Fruit fly (Drosophila melanogaster): Measurements from ENCODE around the gene Pvf3.

Gene Pvf3

DNA sequence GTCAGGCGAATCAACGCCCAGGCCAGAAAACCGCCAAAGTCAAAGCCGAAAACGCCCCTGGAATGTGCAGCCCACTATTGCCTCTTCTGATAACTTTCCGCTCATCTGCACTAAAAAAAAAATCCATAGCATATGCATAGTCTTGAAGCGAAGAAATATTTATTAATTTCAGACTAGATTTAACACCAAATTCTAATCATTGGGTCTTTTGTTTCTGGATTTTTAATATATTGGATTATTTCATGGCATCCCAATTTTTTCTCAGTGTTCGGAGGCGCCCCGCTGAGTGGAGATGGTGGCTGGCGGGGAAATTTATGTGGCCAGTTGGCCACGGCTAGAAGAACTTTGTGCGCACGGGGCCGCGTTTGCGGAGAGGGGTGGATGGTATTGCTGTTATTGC is 22.4 kb downstream of the Pvf3 start (continued):
- TF ChIP-seq CG8319 (GFP tag; optimal IDR thresholded peaks at IDR 0.05) (no peak), vri (GFP tag; optimal IDR thresholded peaks at IDR 0.05) (no peak), Smox (GFP tag; optimal IDR thresholded peaks at IDR 0.05) (no peak), CG4318 (GFP tag; optimal IDR thresholded peaks at IDR 0.05) (peak; percentile 61), fd59A (GFP tag; optimal IDR thresholded peaks at IDR 0.05) (peak; percentile 38), CG32006 (GFP tag; optimal IDR thresholded peaks at IDR 0.05) (peak; percentile 87), ss (GFP tag; optimal IDR thresholded peaks at IDR 0.05) (peak in 1 of 2 experiments; percentile 12), fkh (GFP tag; optimal IDR thresholded peaks at IDR 0.05) (no peak), CG6854 (GFP tag; optimal IDR thresholded peaks at IDR 0.05) (no peak), CG3919 (GFP tag; optimal IDR thresholded peaks at IDR 0.05) (peak; percentile 65), CG6276 (GFP tag; optimal IDR thresholded peaks at IDR 0.05) (peak; percentile 49), Sox102F (GFP tag; optimal IDR thresholded peaks at IDR 0.05) (peak; percentile 24), Ets21C (GFP tag; optimal IDR thresholded peaks at IDR 0.05) (no peak), acj6 (GFP tag; optimal IDR thresholded peaks at IDR 0.05) (peak; percentile 35), esn (GFP tag; optimal IDR thresholded peaks at IDR 0.05) (peak; percentile 50), OdsH (GFP tag; optimal IDR thresholded peaks at IDR 0.05) (peak; percentile 72), spab (GFP tag; optimal IDR thresholded peaks at IDR 0.05) (peak; percentile 48), net (GFP tag; optimal IDR thresholded peaks at IDR 0.05) (peak; percentile 30), cyc (GFP tag; optimal IDR thresholded peaks at IDR 0.05) (no peak), fd85E (GFP tag; optimal IDR thresholded peaks at IDR 0.05) (no peak), Blimp-1 (GFP tag; optimal IDR thresholded peaks at IDR 0.05) (no peak), CG6792 (GFP tag; optimal IDR thresholded peaks at IDR 0.05) (peak; percentile 19), CG3032 (tag; optimal IDR thresholded peaks at IDR 0.05) (peak; percentile 48), CG10669 (GFP tag; optimal IDR thresholded peaks at IDR 0.05) (peak; percentile 41), CG1621 (tag; optimal IDR thresholded peaks at IDR 0.05) (peak; percentile 51), CG6163 (GFP tag; IDR thresholded peaks at IDR 0.05) (peak; percentile 70; the same call in 2 of the 3 replicates), Eip75B (GFP tag; optimal IDR thresholded peaks at IDR 0.05) (peak; percentile 67), CG16779 (tag; optimal IDR thresholded peaks at IDR 0.05) (no peak), CG11902 (GFP tag; optimal IDR thresholded peaks at IDR 0.05) (no peak), Hr4 (GFP tag; optimal IDR thresholded peaks at IDR 0.05) (peak; percentile 70), CG34406 (GFP tag; optimal IDR thresholded peaks at IDR 0.05) (peak; percentile 27)

DNA sequence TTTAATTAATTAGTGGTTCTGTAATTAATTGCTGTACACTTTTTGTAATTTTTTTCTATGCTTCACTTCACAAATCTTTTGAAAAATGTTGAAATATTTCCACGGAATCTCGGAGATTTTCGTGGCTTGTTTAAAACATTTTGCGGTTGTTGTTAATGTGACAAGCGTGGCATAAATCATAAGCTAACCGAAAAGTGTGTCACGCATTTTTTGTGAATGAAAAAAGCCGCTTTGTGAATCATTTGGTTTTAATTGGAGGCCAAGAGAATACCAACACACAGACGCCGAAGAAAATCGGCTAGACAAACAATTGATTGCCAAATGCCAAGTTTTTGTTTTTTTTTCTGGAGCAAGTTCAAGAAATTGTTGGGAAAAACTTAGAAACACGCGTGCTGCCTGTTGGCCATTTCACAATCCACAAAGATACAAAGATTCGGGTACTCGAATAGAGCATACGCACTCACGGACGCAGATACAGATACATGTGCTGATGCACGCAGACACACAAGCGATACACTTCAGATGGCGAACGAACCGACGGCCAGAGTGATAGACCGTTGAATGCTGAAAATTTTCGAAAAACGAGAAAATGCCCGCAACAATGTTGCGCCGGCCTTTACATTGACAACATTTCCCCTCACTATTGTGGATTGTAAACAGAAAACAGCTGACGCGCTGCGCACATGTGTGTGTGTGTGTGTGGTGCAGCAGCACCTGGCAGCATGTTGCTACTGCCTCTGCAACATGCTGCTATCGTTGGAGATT is 23.8 kb downstream of the Pvf3 start:
- no peak for TF ChIP-seq CG3032 (tag; optimal IDR thresholded peaks at IDR 0.05)
- no peak for TF ChIP-seq cyc (GFP tag; optimal IDR thresholded peaks at IDR 0.05)
- TF ChIP-seq lz (GFP tag; optimal IDR thresholded peaks at IDR 0.05), result no peak
- no peak for TF ChIP-seq CG8119 (GFP tag; IDR thresholded peaks at IDR 0.05)
- peak; percentile 36 for TF ChIP-seq fkh (GFP tag; optimal IDR thresholded peaks at IDR 0.05)
- no peak for TF ChIP-seq vri (GFP tag; optimal IDR thresholded peaks at IDR 0.05)
- TF ChIP-seq dsx (GFP tag; optimal IDR thresholded peaks at IDR 0.05; ENCODE audit: poor library complexity, severe bottlenecking), result peak; percentile 97
- 0 out of 3 replicates have a peak, but pooled peaks have one; percentile 10 for TF ChIP-seq CG6163 (GFP tag; IDR thresholded peaks at IDR 0.05)

DNA sequence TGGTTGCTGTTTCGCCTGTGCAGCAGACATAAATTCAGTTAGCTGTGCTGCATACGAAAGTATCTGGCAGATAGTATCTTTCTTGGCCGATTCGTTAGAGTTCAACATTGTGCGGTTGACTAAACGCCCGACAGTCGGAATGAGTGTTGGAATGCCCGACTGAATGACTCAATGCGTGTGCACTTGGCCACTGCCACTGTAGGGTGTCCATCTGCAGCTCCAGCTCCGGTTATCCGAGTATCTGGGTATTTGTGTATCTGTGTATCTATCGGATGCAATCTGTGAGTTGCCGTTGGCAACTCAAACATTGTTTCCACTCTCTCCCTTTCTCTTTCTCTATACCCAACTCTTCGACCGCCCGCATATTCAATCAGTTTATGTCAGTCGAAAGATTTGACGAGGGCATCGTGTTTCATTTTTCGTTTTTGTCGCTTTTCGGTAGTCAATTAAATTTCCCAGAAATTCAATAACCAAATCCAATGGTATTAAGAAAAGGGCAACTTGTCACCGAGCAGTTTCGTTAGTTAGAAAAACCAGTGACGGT is 32.2 kb downstream of the Pvf3 start:
- TF ChIP-seq CG6854 (GFP tag; optimal IDR thresholded peaks at IDR 0.05), result no peak
- TF ChIP-seq CG3919 (GFP tag; optimal IDR thresholded peaks at IDR 0.05), result no peak
- no peak for TF ChIP-seq achi (GFP tag; optimal IDR thresholded peaks at IDR 0.05)
- TF ChIP-seq Lpt (GFP tag; optimal IDR thresholded peaks at IDR 0.05), result no peak
- TF ChIP-seq Ets21C (GFP tag; optimal IDR thresholded peaks at IDR 0.05), result no peak
- no peak for TF ChIP-seq fd59A (GFP tag; optimal IDR thresholded peaks at IDR 0.05)
- TF ChIP-seq Sox102F (GFP tag; optimal IDR thresholded peaks at IDR 0.05), result no peak
- no peak for TF ChIP-seq CG11294 (GFP tag; IDR thresholded peaks at IDR 0.05)
- no peak for TF ChIP-seq CG8319 (GFP tag; optimal IDR thresholded peaks at IDR 0.05)
- no peak for TF ChIP-seq Ets96B (tag; optimal IDR thresholded peaks at IDR 0.05)
- no peak for TF ChIP-seq CG10669 (GFP tag; optimal IDR thresholded peaks at IDR 0.05)
